Worm (Caenorhabditis elegans): ENCODE data around the gene srbc-42.

ce11 chrV:2204080-2204479 lies 13.1 kb upstream of the srbc-42 start, which contains the start of gene cyp-33C12:
- TF ChIP-seq zag-1 (tag; optimal IDR thresholded peaks at IDR 0.05), result no peak
- TF ChIP-seq nhr-23 (tag; optimal IDR thresholded peaks at IDR 0.05), result no peak
- no peak for TF ChIP-seq fos-1 (tag; optimal IDR thresholded peaks at IDR 0.05)
- no peak for TF ChIP-seq ZK546.5 (tag; optimal IDR thresholded peaks at IDR 0.05)
- TF ChIP-seq nfya-1 (tag; optimal IDR thresholded peaks at IDR 0.05; ENCODE audit: insufficient read depth), result no peak
- no peak for TF ChIP-seq ceh-9 (tag; optimal IDR thresholded peaks at IDR 0.05)
- TF ChIP-seq pqm-1 (tag; optimal IDR thresholded peaks at IDR 0.05), result no peak
- TF ChIP-seq R02D3.7 (tag; optimal IDR thresholded peaks at IDR 0.05), result no peak
- TF ChIP-seq ztf-4 (tag; optimal IDR thresholded peaks at IDR 0.05), result no peak
- no peak for TF ChIP-seq unc-62 (GFP tag; optimal IDR thresholded peaks at IDR 0.05)
- no peak for TF ChIP-seq snpc-4 (tag; optimal IDR thresholded peaks at IDR 0.05)
- no peak for TF ChIP-seq ama-1 (optimal IDR thresholded peaks at IDR 0.05)
- no peak for TF ChIP-seq ceh-82 (tag; optimal IDR thresholded peaks at IDR 0.05)
